Worm (Caenorhabditis elegans) whole organism, midembryonic: Measurements from ENCODE around the gene nhr-116.

Source experiments
- ref-1 ChIP-seq: fragments of 200-800 bp; sonication (Bioruptor generic); conservative IDR thresholded peaks from 2 replicates; pipeline ENCODE4 v1.3.6; 2022; ENCODE audit warnings: missing genetic modification reagents, missing genetic modification characterization, missing compliant biosample characterization
- tab-1 ChIP-seq: fragments of 200-800 bp; sonication (Bioruptor generic); IDR thresholded peaks from 2 replicates; pipeline ENCODE4 v1.3.6; 2022; ENCODE audit warnings: missing genetic modification characterization, missing compliant biosample characterization

DNA sequence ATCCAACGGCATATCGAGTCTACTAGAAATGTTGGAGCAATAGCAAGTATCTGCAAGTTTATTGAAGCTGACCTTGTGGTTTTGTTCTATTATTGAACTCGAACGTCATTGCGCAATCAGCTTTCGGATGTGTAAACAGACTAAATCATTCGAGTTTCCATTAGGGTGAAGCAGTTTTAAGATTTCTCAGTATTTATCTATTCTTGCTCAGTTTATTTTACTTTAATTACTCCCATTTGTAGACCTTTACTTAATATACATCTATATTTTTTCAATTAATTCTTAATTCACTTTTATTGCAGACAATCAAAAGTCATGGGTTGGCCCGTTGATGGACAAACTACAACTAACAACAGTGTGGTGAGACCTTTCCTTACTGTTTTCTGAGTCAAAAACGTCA is 31.4 kb upstream of the nhr-116 start, which contains the start of gene F09C6.14:
- TF ChIP-seq ref-1 (GFP tag; lab: Robert Waterston, UW) = no peak
- no peak for TF ChIP-seq tab-1
